Worm (Caenorhabditis elegans) whole organism, L3 larva: Measurements from ENCODE around the gene T24C2.3.

Experiments
- ZK546.5 ChIP-seq: sonication (generic microtip); optimal IDR thresholded peaks from 2 replicates; lab custom pipeline; 2017; ENCODE audit warnings: missing biosample characterization, missing genetic modification characterization
- ceh-28 ChIP-seq: fragments of 150-350 bp; optimal IDR thresholded peaks from 2 replicates; lab custom pipeline; 2014; ENCODE audit warnings: missing biosample characterization, missing genetic modification reagents, missing genetic modification characterization
- ceh-82 ChIP-seq: fragments of 150-350 bp; optimal IDR thresholded peaks from 2 replicates; lab custom pipeline; 2014; ENCODE audit warnings: missing biosample characterization, missing genetic modification characterization
- egl-5 ChIP-seq: fragments of 150-350 bp; optimal IDR thresholded peaks from 2 replicates; lab custom pipeline; 2017; ENCODE audit warnings: missing biosample characterization, missing genetic modification reagents, missing genetic modification characterization, inconsistent platforms
- elt-2 ChIP-seq: sonication (generic microtip); optimal IDR thresholded peaks from 2 replicates; lab custom pipeline; 2016; ENCODE audit warnings: missing genetic modification reagents, mild to moderate bottlenecking, missing genetic modification characterization, missing compliant biosample characterization
- fkh-10 ChIP-seq: sonication (generic microtip); optimal IDR thresholded peaks from 2 replicates; lab custom pipeline; 2017; ENCODE audit warnings: missing biosample characterization, missing genetic modification reagents, missing genetic modification characterization
- hmg-11 ChIP-seq: sonication (generic microtip); optimal IDR thresholded peaks from 2 replicates; lab custom pipeline; 2016; ENCODE audit warnings: missing genetic modification characterization, missing compliant biosample characterization
- jun-1 ChIP-seq: fragments of 150-350 bp; optimal IDR thresholded peaks from 2 replicates; lab custom pipeline; 2014; ENCODE audit warnings: missing biosample characterization, missing genetic modification reagents, missing genetic modification characterization
- lin-15B ChIP-seq: fragments of 150-350 bp; optimal IDR thresholded peaks from 2 replicates; lab custom pipeline; 2014; ENCODE audit warnings: missing biosample characterization, missing genetic modification characterization
- lin-39 ChIP-seq: fragments of 150-350 bp; optimal IDR thresholded peaks from 2 replicates; lab custom pipeline; 2018; ENCODE audit warnings: missing biosample characterization, missing genetic modification reagents, missing genetic modification characterization
- lsy-12 ChIP-seq: sonication (generic microtip); optimal IDR thresholded peaks from 2 replicates; lab custom pipeline; 2016; ENCODE audit warnings: mild to moderate bottlenecking, missing genetic modification characterization, missing compliant biosample characterization
- mml-1 ChIP-seq: fragments of 150-350 bp; sonication (generic microtip); optimal IDR thresholded peaks from 3 replicates; lab custom pipeline; 2014; ENCODE audit warnings: missing biosample characterization, missing genetic modification characterization
- nhr-11 ChIP-seq: fragments of 150-350 bp; optimal IDR thresholded peaks from 2 replicates; lab custom pipeline; 2014; ENCODE audit warnings: missing biosample characterization, missing genetic modification characterization
- nhr-23 ChIP-seq: fragments of 150-350 bp; optimal IDR thresholded peaks from 2 replicates; lab custom pipeline; 2014; ENCODE audit warnings: missing biosample characterization, missing genetic modification reagents, missing genetic modification characterization
- nhr-25 ChIP-seq: sonication (generic microtip); optimal IDR thresholded peaks from 2 replicates; lab custom pipeline; 2017; ENCODE audit warnings: missing biosample characterization, missing genetic modification characterization
- nhr-28 ChIP-seq: fragments of 150-350 bp; optimal IDR thresholded peaks from 2 replicates; lab custom pipeline; 2014; ENCODE audit warnings: missing biosample characterization, missing genetic modification characterization
- nhr-77 ChIP-seq: fragments of 150-350 bp; optimal IDR thresholded peaks from 2 replicates; lab custom pipeline; 2014; ENCODE audit warnings: missing biosample characterization, missing genetic modification characterization
- pha-4 ChIP-seq: fragments of 150-350 bp; optimal IDR thresholded peaks from 2 replicates; lab custom pipeline; 2014; ENCODE audit warnings: missing biosample characterization, missing genetic modification reagents, missing genetic modification characterization
- pqm-1 ChIP-seq: fragments of 150-350 bp; optimal IDR thresholded peaks from 2 replicates; lab custom pipeline; 2017; ENCODE audit warnings: missing biosample characterization, missing genetic modification characterization, inconsistent platforms
- sea-2 ChIP-seq: fragments of 150-350 bp; sonication (generic microtip); optimal IDR thresholded peaks from 4 replicates; lab custom pipeline; 2014; ENCODE audit warnings: missing biosample characterization, missing genetic modification reagents, missing genetic modification characterization
- tbx-2 ChIP-seq: sonication (generic microtip); optimal IDR thresholded peaks from 2 replicates; lab custom pipeline; 2016; ENCODE audit warnings: mild to moderate bottlenecking, missing genetic modification characterization, missing compliant biosample characterization
- unc-39 ChIP-seq: sonication (generic microtip); optimal IDR thresholded peaks from 4 replicates; lab custom pipeline; 2017; ENCODE audit warnings: missing biosample characterization, missing genetic modification characterization

T24C2.3 gene

DNA sequence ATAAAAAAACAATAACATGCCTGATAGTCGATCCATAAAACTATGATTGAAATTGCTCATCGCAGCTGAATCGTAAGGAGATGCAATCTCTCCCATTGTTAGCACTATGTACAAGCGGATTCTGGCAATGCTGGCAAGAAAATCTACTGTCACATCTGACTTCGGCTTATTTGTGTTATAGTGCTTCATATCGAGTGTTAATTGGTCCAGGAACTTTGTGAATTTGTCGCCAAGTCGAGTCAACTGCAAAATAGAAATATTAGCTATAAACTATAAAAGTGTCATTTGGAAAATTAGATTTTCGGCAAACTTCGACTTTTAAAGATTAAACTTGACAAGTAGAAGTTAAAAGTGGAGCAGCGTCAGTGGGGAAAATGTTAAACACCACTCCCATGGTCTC is 41.0 kb downstream of the T24C2.3 start:
- TF ChIP-seq jun-1 (tag; lab: Kevin White, UChicago) = no peak
- no peak for TF ChIP-seq tbx-2 (tag; lab: Kevin White, UChicago)
- no peak for TF ChIP-seq ceh-28
- TF ChIP-seq nhr-23 (tag; lab: Kevin White, UChicago) = peak; percentile 52
- TF ChIP-seq lsy-12 = no peak
- TF ChIP-seq fkh-10 = no peak

DNA sequence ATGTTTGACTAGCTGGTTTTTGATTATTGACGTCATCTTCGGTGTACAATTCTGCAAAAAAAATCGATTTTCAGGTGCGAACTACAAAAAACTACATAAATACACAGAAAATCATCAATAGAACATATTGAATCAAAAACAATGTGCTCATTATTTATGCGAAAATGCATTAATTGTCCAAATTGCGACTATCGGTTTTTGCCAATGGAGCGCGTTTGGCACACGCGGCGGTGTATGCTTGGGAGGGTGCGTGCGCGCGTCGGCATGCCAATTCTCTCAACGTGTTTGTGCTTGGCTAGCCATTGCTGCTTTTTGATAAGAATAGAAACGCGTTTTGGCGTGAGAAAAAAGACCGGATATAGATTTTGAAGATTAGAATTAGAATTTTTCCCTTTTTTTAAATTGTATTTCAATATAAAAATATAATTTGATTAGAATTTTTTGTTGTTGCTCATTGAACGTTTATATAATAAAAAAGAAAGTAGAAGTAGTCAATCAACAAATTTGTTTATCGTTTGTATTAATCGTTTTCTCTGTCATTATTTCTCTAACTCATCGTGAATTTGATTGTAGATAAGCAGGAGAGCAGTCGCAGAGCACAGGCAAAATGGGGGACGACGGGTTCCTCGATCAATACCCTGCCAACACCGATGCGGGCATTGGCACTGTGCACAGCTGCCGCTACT is 45.9 kb downstream of the T24C2.3 start, which contains the start of the genes C44H4.4 and tap-1:
C44H4.4 (minus strand) TSS at position 51 of the 686 bp plus-strand sequence.
tap-1 (plus strand) TSS at position 574 of the 686 bp plus-strand sequence.
- TF ChIP-seq hmg-11 (tag; lab: Kevin White, UChicago) (peak; percentile 51), lin-15B (tag; lab: Kevin White, UChicago) (peak; percentile 42), nhr-25 (tag; lab: Kevin White, UChicago) (peak; percentile 11), lin-39 (peak; percentile 51), pqm-1 (tag; lab: Kevin White, UChicago) (peak; percentile 5), egl-5 (tag; lab: Kevin White, UChicago) (peak; percentile 15), elt-2 (tag; lab: Kevin White, UChicago) (peak; percentile 59), jun-1 (tag; lab: Kevin White, UChicago) (no peak), unc-39 (tag; lab: Kevin White, UChicago) (no peak), mml-1 (tag; lab: Kevin White, UChicago) (no peak), nhr-11 (tag; lab: Kevin White, UChicago) (no peak), nhr-77 (tag; lab: Kevin White, UChicago) (no peak), pha-4 (tag; lab: Kevin White, UChicago) (peak; percentile 10), sea-2 (no peak)

DNA sequence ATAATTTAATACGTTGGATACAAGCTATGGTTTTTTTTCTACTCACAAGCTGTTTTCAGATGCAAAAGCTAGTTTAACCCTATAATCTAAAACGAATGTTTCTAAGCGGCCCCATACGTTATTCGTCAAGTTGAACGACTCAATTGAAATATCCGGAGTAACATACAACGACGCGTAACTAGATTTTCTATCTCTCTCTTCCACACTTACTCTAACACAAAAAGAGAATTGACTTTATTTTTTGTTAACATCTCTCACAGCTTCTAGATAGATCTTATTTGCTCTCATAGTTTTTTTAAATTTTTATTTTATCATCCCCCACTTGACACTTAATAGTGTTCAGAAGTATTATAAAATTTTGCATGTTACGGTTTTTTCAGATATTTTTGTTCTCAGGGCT is 49.9 kb downstream of the T24C2.3 start:
- no peak for TF ChIP-seq ceh-28
- TF ChIP-seq ZK546.5 (tag; lab: Kevin White, UChicago) = no peak
- TF ChIP-seq fkh-10 = peak; percentile 91
- TF ChIP-seq ceh-82 (tag; lab: Kevin White, UChicago) = no peak
- no peak for TF ChIP-seq pha-4 (tag; lab: Kevin White, UChicago)
- no peak for TF ChIP-seq nhr-28 (tag; lab: Kevin White, UChicago)
- TF ChIP-seq nhr-77 (tag; lab: Kevin White, UChicago) = no peak
